Fruit fly (Drosophila melanogaster): ENCODE results near the gene Agpat3.

- TF ChIP-seq cnc (optimal IDR thresholded peaks at IDR 0.05) (no peak), cic (GFP tag; optimal IDR thresholded peaks at IDR 0.05) (no peak), Clk (GFP tag; optimal IDR thresholded peaks at IDR 0.05) (no peak), ovo (GFP tag; optimal IDR thresholded peaks at IDR 0.05) (peak; percentile 44), toe (GFP tag; optimal IDR thresholded peaks at IDR 0.05) (no peak), CG7101 (tag; optimal IDR thresholded peaks at IDR 0.05) (no peak)
Measured at dm6 chr3L:16383056-16383455, 2.7 kb downstream of the Agpat3 start.

All from whole organism, adult.